Worm (Caenorhabditis elegans): ENCODE data around the gene F54D1.6.

- TF ChIP-seq fos-1 (tag; optimal IDR thresholded peaks at IDR 0.05) (no peak), ceh-82 (tag; optimal IDR thresholded peaks at IDR 0.05) (no peak), dsc-1 (tag; optimal IDR thresholded peaks at IDR 0.05) (no peak), mep-1 (tag; optimal IDR thresholded peaks at IDR 0.05) (no peak), nhr-237 (tag; optimal IDR thresholded peaks at IDR 0.05) (no peak), nhr-90 (tag; optimal IDR thresholded peaks at IDR 0.05; ENCODE audit: poor library complexity) (no peak), mdl-1 (tag; optimal IDR thresholded peaks at IDR 0.05) (no peak), nhr-84 (tag; optimal IDR thresholded peaks at IDR 0.05) (no peak), efl-1 (optimal IDR thresholded peaks at IDR 0.05) (no peak), efl-1 (GFP tag; optimal IDR thresholded peaks at IDR 0.05 in 1 of 2) (no peak), unc-130 (tag; optimal IDR thresholded peaks at IDR 0.05) (no peak), swsn-7 (tag; optimal IDR thresholded peaks at IDR 0.05) (no peak), nhr-12 (tag; optimal IDR thresholded peaks at IDR 0.05) (no peak), snpc-4 (tag; optimal IDR thresholded peaks at IDR 0.05) (no peak), tlp-1 (tag; optimal IDR thresholded peaks at IDR 0.05) (no peak)
Measured at ce11 chrIV:11317119-11317518, 29.5 kb downstream of the F54D1.6 start, which contains the start of gene gspd-1.

Data from whole organism, L1 larva.